Worm (Caenorhabditis elegans): ENCODE measurements around the gene idpa-1.

- TF ChIP-seq ama-1 (optimal IDR thresholded peaks at IDR 0.05) (no peak), ceh-36 (tag; optimal IDR thresholded peaks at IDR 0.05) (no peak), scrt-1 (GFP tag; IDR thresholded peaks at IDR 0.05) (no peak), flt-1 (GFP tag; IDR thresholded peaks at IDR 0.05) (no peak), tbx-11 (GFP tag; IDR thresholded peaks at IDR 0.05) (no peak), tra-4 (tag; optimal IDR thresholded peaks at IDR 0.05) (no peak), F13C5.2 (tag; optimal IDR thresholded peaks at IDR 0.05) (no peak), hmbx-1 (tag; optimal IDR thresholded peaks at IDR 0.05) (no peak), tbx-37 (GFP tag; conservative IDR thresholded peaks at IDR 0.05) (no peak), hnd-1 (tag; optimal IDR thresholded peaks at IDR 0.05) (no peak), pes-1 (GFP tag; IDR thresholded peaks at IDR 0.05) (no peak), ets-7 (tag; optimal IDR thresholded peaks at IDR 0.05) (no peak), aly-1 (tag; optimal IDR thresholded peaks at IDR 0.05) (no peak), ceh-13 (GFP tag; optimal IDR thresholded peaks at IDR 0.05) (no peak)
These were observed 21.3 kb downstream of the idpa-1 start for ce11 chrIII:2879703-2880102.

All from whole organism, early embryonic.